Worm (Caenorhabditis elegans) whole organism, young adult: ENCODE measurements around the gene F21D9.1.

Source experiments
- K12H6.12 ChIP-seq: fragments of 200-800 bp; sonication (Bioruptor generic); optimal IDR thresholded peaks from 2 replicates; lab custom pipeline; 2018; ENCODE audit warnings: mild to moderate bottlenecking, missing genetic modification characterization, missing compliant biosample characterization
- Y56A3A.18 ChIP-seq: fragments of 200-800 bp; sonication (Bioruptor generic); IDR thresholded peaks from 2 replicates; pipeline ENCODE4 v1.3.6; 2022; ENCODE audit warnings: missing genetic modification reagents, missing genetic modification characterization, missing compliant biosample characterization
- ama-1 ChIP-seq, 3 experiments: fragments of 150-350 bp in 1 of 3; sonication (generic microtip) in 2 of 3; optimal IDR thresholded peaks; 2 replicates each; lab custom pipeline; 2014 to 2018; ENCODE audit warnings: missing biosample characterization in 2 of 3, missing genetic modification characterization in 2 of 3, missing genetic modification reagents in 2 of 3
- lin-40 ChIP-seq: sonication (generic microtip); optimal IDR thresholded peaks from 2 replicates; lab custom pipeline; 2016; ENCODE audit warnings: missing genetic modification characterization, mild to moderate bottlenecking, missing compliant biosample characterization, missing genotype, missing genetic modification reagents
- unc-130 ChIP-seq: sonication (generic microtip); optimal IDR thresholded peaks from 2 replicates; lab custom pipeline; 2016; ENCODE audit warnings: missing genetic modification reagents, missing genetic modification characterization, missing compliant biosample characterization
- ztf-18 ChIP-seq: sonication (generic microtip); optimal IDR thresholded peaks from 2 replicates; lab custom pipeline; 2016; ENCODE audit warnings: missing genotype, mild to moderate bottlenecking, missing genetic modification characterization, missing compliant biosample characterization

- TF ChIP-seq K12H6.12 (tag; lab: Kevin White, UChicago) (no peak), ztf-18 (tag; lab: Kevin White, UChicago) (no peak), unc-130 (GFP tag; lab: Kevin White, UChicago) (no peak), ama-1 (optimal IDR thresholded peaks at IDR 0.05; lab: Kevin White, UChicago) (no peak), ama-1 (GFP tag; optimal IDR thresholded peaks at IDR 0.05; lab: Kevin White, UChicago) (no peak), Y56A3A.18 (GFP tag; lab: Robert Waterston, UW) (no peak), lin-40 (no peak)
These were observed 15.6 kb downstream of the F21D9.1 start, which contains the start of gene F21D9.8 for ce11 chrV:19279888-19280287.
